Worm (Caenorhabditis elegans): ENCODE data around the gene Y46G5A.15.

The Y46G5A.15 gene

ce11 chrII:12813253-12813652 is 28.0 kb upstream of the Y46G5A.15 start:
- TF ChIP-seq tab-1 (GFP tag; IDR thresholded peaks at IDR 0.05) (no peak), ztf-29 (GFP tag; IDR thresholded peaks at IDR 0.05) (no peak), ref-1 (GFP tag; conservative IDR thresholded peaks at IDR 0.05) (no peak)

ce11 chrII:12810709-12811108 is 25.5 kb upstream of the Y46G5A.15 start, which contains the start of gene Y46G5A.20:
Gene Y46G5A.20, plus strand, starts transcription at chrII:12811009.
- no peak for TF ChIP-seq cog-1 (tag; optimal IDR thresholded peaks at IDR 0.05)
- no peak for TF ChIP-seq klf-2 (GFP tag; conservative IDR thresholded peaks at IDR 0.05)
- TF ChIP-seq T22C8.4 (GFP tag; IDR thresholded peaks at IDR 0.05) = no peak
- no peak for TF ChIP-seq flt-1 (GFP tag; IDR thresholded peaks at IDR 0.05)
- TF ChIP-seq ztf-29 (GFP tag; IDR thresholded peaks at IDR 0.05) = no peak
- TF ChIP-seq med-1 (GFP tag; optimal IDR thresholded peaks at IDR 0.05; ENCODE audit: insufficient read depth) = no peak
- no peak for TF ChIP-seq ztf-23 (GFP tag; IDR thresholded peaks at IDR 0.05)
- no peak for TF ChIP-seq ref-1 (GFP tag; conservative IDR thresholded peaks at IDR 0.05)
- TF ChIP-seq tab-1 (GFP tag; IDR thresholded peaks at IDR 0.05) = no peak

ce11 chrII:12809725-12810124 is 24.5 kb upstream of the Y46G5A.15 start:
- no peak for TF ChIP-seq T22C8.4 (GFP tag; IDR thresholded peaks at IDR 0.05)
- TF ChIP-seq ref-1 (GFP tag; conservative IDR thresholded peaks at IDR 0.05) = no peak
- no peak for TF ChIP-seq ztf-23 (GFP tag; IDR thresholded peaks at IDR 0.05)
- TF ChIP-seq cog-1 (tag; optimal IDR thresholded peaks at IDR 0.05) = no peak
- no peak for TF ChIP-seq tab-1 (GFP tag; IDR thresholded peaks at IDR 0.05)
- no peak for TF ChIP-seq flt-1 (GFP tag; IDR thresholded peaks at IDR 0.05)
- no peak for TF ChIP-seq klf-2 (GFP tag; conservative IDR thresholded peaks at IDR 0.05)
- TF ChIP-seq ztf-29 (GFP tag; IDR thresholded peaks at IDR 0.05) = no peak
- no peak for TF ChIP-seq med-1 (GFP tag; optimal IDR thresholded peaks at IDR 0.05; ENCODE audit: insufficient read depth)

ce11 chrII:12808746-12809145 is 23.5 kb upstream of the Y46G5A.15 start:
- no peak for TF ChIP-seq ztf-23 (GFP tag; IDR thresholded peaks at IDR 0.05)
- TF ChIP-seq tab-1 (GFP tag; IDR thresholded peaks at IDR 0.05) = no peak
- no peak for TF ChIP-seq med-1 (GFP tag; optimal IDR thresholded peaks at IDR 0.05; ENCODE audit: insufficient read depth)
- TF ChIP-seq cog-1 (tag; optimal IDR thresholded peaks at IDR 0.05) = no peak
- no peak for TF ChIP-seq flt-1 (GFP tag; IDR thresholded peaks at IDR 0.05)
- TF ChIP-seq T22C8.4 (GFP tag; IDR thresholded peaks at IDR 0.05) = no peak
- no peak for TF ChIP-seq ztf-29 (GFP tag; IDR thresholded peaks at IDR 0.05)
- TF ChIP-seq ref-1 (GFP tag; conservative IDR thresholded peaks at IDR 0.05) = no peak
- no peak for TF ChIP-seq klf-2 (GFP tag; conservative IDR thresholded peaks at IDR 0.05)

- TF ChIP-seq ref-1 (GFP tag; conservative IDR thresholded peaks at IDR 0.05) (no peak), tab-1 (GFP tag; IDR thresholded peaks at IDR 0.05) (no peak), cog-1 (tag; optimal IDR thresholded peaks at IDR 0.05) (no peak), klf-2 (GFP tag; conservative IDR thresholded peaks at IDR 0.05) (no peak), ztf-23 (GFP tag; IDR thresholded peaks at IDR 0.05) (no peak), flt-1 (GFP tag; IDR thresholded peaks at IDR 0.05) (no peak), med-1 (GFP tag; optimal IDR thresholded peaks at IDR 0.05; ENCODE audit: insufficient read depth) (no peak), T22C8.4 (GFP tag; IDR thresholded peaks at IDR 0.05) (no peak), ztf-29 (GFP tag; IDR thresholded peaks at IDR 0.05) (no peak)
Measured at ce11 chrII:12806602-12807182, 21.5 kb upstream of the Y46G5A.15 start, which contains the start of gene spds-1. Gene spds-1, plus strand, starts transcription at chrII:12806899.

- TF ChIP-seq ztf-29 (GFP tag; IDR thresholded peaks at IDR 0.05) (no peak), T22C8.4 (GFP tag; IDR thresholded peaks at IDR 0.05) (no peak), ztf-23 (GFP tag; IDR thresholded peaks at IDR 0.05) (no peak), flt-1 (GFP tag; IDR thresholded peaks at IDR 0.05) (no peak), med-1 (GFP tag; optimal IDR thresholded peaks at IDR 0.05; ENCODE audit: insufficient read depth) (no peak), ref-1 (GFP tag; conservative IDR thresholded peaks at IDR 0.05) (no peak), klf-2 (GFP tag; conservative IDR thresholded peaks at IDR 0.05) (no peak), tab-1 (GFP tag; IDR thresholded peaks at IDR 0.05) (no peak), cog-1 (tag; optimal IDR thresholded peaks at IDR 0.05) (no peak)
Measured at ce11 chrII:12805765-12806384, 20.7 kb upstream of the Y46G5A.15 start.

- TF ChIP-seq ztf-29 (GFP tag; IDR thresholded peaks at IDR 0.05) (no peak), T22C8.4 (GFP tag; IDR thresholded peaks at IDR 0.05) (peak; percentile 47; the same call in 1 of the 2 replicates)
Measured at ce11 chrII:12805161-12805560, 19.9 kb upstream of the Y46G5A.15 start, which contains the start of the genes Y46G5A.18 and Y46G5A.47. Gene Y46G5A.18, minus strand, starts transcription at chrII:12805261. Gene Y46G5A.47, minus strand, starts transcription at chrII:12805306.

ce11 chrII:12799927-12800522 is 14.8 kb upstream of the Y46G5A.15 start:
- TF ChIP-seq T22C8.4 (GFP tag; IDR thresholded peaks at IDR 0.05) (no peak), med-1 (GFP tag; optimal IDR thresholded peaks at IDR 0.05; ENCODE audit: insufficient read depth) (no peak), ztf-23 (GFP tag; IDR thresholded peaks at IDR 0.05) (no peak), klf-2 (GFP tag; conservative IDR thresholded peaks at IDR 0.05) (no peak), flt-1 (GFP tag; IDR thresholded peaks at IDR 0.05) (no peak), cog-1 (tag; optimal IDR thresholded peaks at IDR 0.05) (no peak), ztf-29 (GFP tag; IDR thresholded peaks at IDR 0.05) (no peak)

- TF ChIP-seq ztf-29 (GFP tag; IDR thresholded peaks at IDR 0.05) (no peak), T22C8.4 (GFP tag; IDR thresholded peaks at IDR 0.05) (no peak), ztf-23 (GFP tag; IDR thresholded peaks at IDR 0.05) (0 out of 2 replicates have a peak, but pooled peaks have one; percentile 8), med-1 (GFP tag; optimal IDR thresholded peaks at IDR 0.05; ENCODE audit: insufficient read depth) (no peak), tab-1 (GFP tag; IDR thresholded peaks at IDR 0.05) (no peak), flt-1 (GFP tag; IDR thresholded peaks at IDR 0.05) (peak; percentile 25; the same call in 1 of the 2 replicates), cog-1 (tag; optimal IDR thresholded peaks at IDR 0.05) (no peak)
Measured at ce11 chrII:12799364-12799763, 14.1 kb upstream of the Y46G5A.15 start.
